Fruit fly (Drosophila melanogaster): ENCODE measurements around the gene futsch.

The futsch gene

DNA sequence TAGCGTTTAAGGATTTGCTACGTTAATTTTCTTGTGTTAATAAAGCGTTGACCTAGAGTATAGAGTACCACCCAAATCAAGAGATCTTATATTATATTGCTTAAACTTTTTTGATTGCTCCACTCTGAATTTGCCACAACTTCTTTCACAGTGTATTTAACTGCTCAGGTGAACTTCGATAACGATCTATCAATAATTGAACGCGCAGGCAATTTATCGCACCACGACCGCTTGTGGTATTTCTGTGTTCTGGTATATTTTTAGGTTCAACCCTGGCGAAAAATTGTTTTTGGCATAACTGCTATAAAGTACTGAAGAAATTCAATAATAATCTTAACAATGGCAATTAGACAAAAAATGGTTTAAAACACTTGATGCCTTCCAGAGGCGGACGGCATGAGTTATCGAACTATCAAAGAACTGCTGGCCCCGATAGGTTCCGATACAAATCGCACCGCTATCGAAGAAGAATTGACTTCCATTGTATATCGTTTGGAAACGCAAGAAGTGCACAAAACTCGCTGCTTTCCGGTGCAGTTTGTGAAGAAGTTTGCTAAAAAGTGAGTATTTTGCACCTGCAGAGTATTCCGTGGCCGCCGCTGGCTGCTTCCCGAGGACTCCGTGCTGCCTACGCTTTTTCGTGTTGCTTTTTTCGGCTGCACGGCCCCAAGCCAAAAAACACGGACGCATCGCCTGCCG is 38.6 kb upstream of the futsch start, which contains the start of gene ssx (continued):
- peak; percentile 80; the same call in 2 of the 3 replicates for TF ChIP-seq Opbp (GFP tag; IDR thresholded peaks at IDR 0.05; ENCODE audit: partially characterized antibody)
- TF ChIP-seq H15 (GFP tag; IDR thresholded peaks at IDR 0.05) = no peak
- peak; percentile 33 for TF ChIP-seq CG9727 (GFP tag; optimal IDR thresholded peaks at IDR 0.05)
- TF ChIP-seq slbo (GFP tag; IDR thresholded peaks at IDR 0.05) = peak; percentile 61
- no peak for TF ChIP-seq CG18011 (GFP tag; optimal IDR thresholded peaks at IDR 0.05)
- peak; percentile 39 for TF ChIP-seq grau (tag; optimal IDR thresholded peaks at IDR 0.05)
- TF ChIP-seq BEAF-32 (GFP tag; optimal IDR thresholded peaks at IDR 0.05) = peak; percentile 76
- TF ChIP-seq tin (GFP tag; optimal IDR thresholded peaks at IDR 0.05) = peak; percentile 45
- TF ChIP-seq CG6854 (GFP tag; optimal IDR thresholded peaks at IDR 0.05) = peak; percentile 3
- TF ChIP-seq Usf (GFP tag; optimal IDR thresholded peaks at IDR 0.05) = no peak
- no peak for TF ChIP-seq CG15011 (GFP tag; optimal IDR thresholded peaks at IDR 0.05)
- no peak for TF ChIP-seq Dfd (GFP tag; optimal IDR thresholded peaks at IDR 0.05)
- TF ChIP-seq Mrtf (GFP tag; IDR thresholded peaks at IDR 0.05) = 0 out of 3 replicates have a peak, but pooled peaks have one; percentile 23
- peak; percentile 11; the same call in 1 of the 3 replicates for TF ChIP-seq ken (GFP tag; IDR thresholded peaks at IDR 0.05)
- TF ChIP-seq bowl (GFP tag; IDR thresholded peaks at IDR 0.05) = no peak
- TF ChIP-seq sd (tag; optimal IDR thresholded peaks at IDR 0.05) = no peak
- TF ChIP-seq Ravus (GFP tag; IDR thresholded peaks at IDR 0.05) = no peak
- no peak for TF ChIP-seq CG18599 (GFP tag; optimal IDR thresholded peaks at IDR 0.05)
- peak; percentile 23 for TF ChIP-seq E2f2 (GFP tag; IDR thresholded peaks at IDR 0.05)
- peak; percentile 30 for TF ChIP-seq Chrac-16 (GFP tag; optimal IDR thresholded peaks at IDR 0.05)
- no peak for TF ChIP-seq CG9876 (GFP tag; optimal IDR thresholded peaks at IDR 0.05)
- peak; percentile 21 for TF ChIP-seq CHES-1-like (GFP tag; optimal IDR thresholded peaks at IDR 0.05)
- TF ChIP-seq seq (GFP tag; IDR thresholded peaks at IDR 0.05) = peak; percentile 47; the same call in 1 of the 2 replicates
- no peak for TF ChIP-seq Stat92E (GFP tag; optimal IDR thresholded peaks at IDR 0.05)
- TF ChIP-seq CG12391 (tag; optimal IDR thresholded peaks at IDR 0.05) = peak; percentile 50
- peak; percentile 94 for TF ChIP-seq zf30C (GFP tag; optimal IDR thresholded peaks at IDR 0.05)
- TF ChIP-seq ci (GFP tag; IDR thresholded peaks at IDR 0.05) = peak; percentile 69
- TF ChIP-seq HLH4C (GFP tag; IDR thresholded peaks at IDR 0.05; ENCODE audit: partially characterized antibody) = peak; percentile 97
- peak; percentile 20 for TF ChIP-seq PHDP (tag; optimal IDR thresholded peaks at IDR 0.05)
- TF ChIP-seq hkb (optimal IDR thresholded peaks at IDR 0.05) = no peak
- peak; percentile 63 for TF ChIP-seq hkb (GFP tag; IDR thresholded peaks at IDR 0.05)
- no peak for TF ChIP-seq CG31365 (tag; optimal IDR thresholded peaks at IDR 0.05)
- peak in 1 of 2 experiments; percentile 79 for TF ChIP-seq tll (GFP tag; optimal IDR thresholded peaks at IDR 0.05)
- TF ChIP-seq Pdp1 (GFP tag; optimal IDR thresholded peaks at IDR 0.05) = peak; percentile 18 to 36
- peak; percentile 24 for TF ChIP-seq CG18764 (GFP tag; optimal IDR thresholded peaks at IDR 0.05)
- TF ChIP-seq CG4404 (GFP tag; IDR thresholded peaks at IDR 0.05) = 0 out of 2 replicates have a peak, but pooled peaks have one; percentile 13
- peak; percentile 40 for TF ChIP-seq CG33213 (GFP tag; optimal IDR thresholded peaks at IDR 0.05)
- peak; percentile 70 for TF ChIP-seq CG17186 (GFP tag; optimal IDR thresholded peaks at IDR 0.05)
- TF ChIP-seq CG12071 (GFP tag; optimal IDR thresholded peaks at IDR 0.05) = no peak
- TF ChIP-seq stc (GFP tag; IDR thresholded peaks at IDR 0.05) = peak; percentile 52
- no peak for TF ChIP-seq Hmx (GFP tag; optimal IDR thresholded peaks at IDR 0.05)
- peak; percentile 79 for TF ChIP-seq bbx (GFP tag; IDR thresholded peaks at IDR 0.05; ENCODE audit: partially characterized antibody)
- peak; percentile 20 for TF ChIP-seq CG9817 (tag; optimal IDR thresholded peaks at IDR 0.05)
- no peak for TF ChIP-seq CG30431 (GFP tag; optimal IDR thresholded peaks at IDR 0.05)
- peak; percentile 64 for TF ChIP-seq Drgx (GFP tag; IDR thresholded peaks at IDR 0.05)
- no peak for TF ChIP-seq odd (GFP tag; optimal IDR thresholded peaks at IDR 0.05)
- TF ChIP-seq pho (GFP tag; optimal IDR thresholded peaks at IDR 0.05) = peak; percentile 43
- peak; percentile 6 for TF ChIP-seq NC2β (GFP tag; optimal IDR thresholded peaks at IDR 0.05)
- TF ChIP-seq CG17361 (GFP tag; IDR thresholded peaks at IDR 0.05) = 0 out of 3 replicates have a peak, but pooled peaks have one; percentile 16

Data from whole organism, embryonic.